Worm (Caenorhabditis elegans): ENCODE measurements around the gene lgc-12.

DNA sequence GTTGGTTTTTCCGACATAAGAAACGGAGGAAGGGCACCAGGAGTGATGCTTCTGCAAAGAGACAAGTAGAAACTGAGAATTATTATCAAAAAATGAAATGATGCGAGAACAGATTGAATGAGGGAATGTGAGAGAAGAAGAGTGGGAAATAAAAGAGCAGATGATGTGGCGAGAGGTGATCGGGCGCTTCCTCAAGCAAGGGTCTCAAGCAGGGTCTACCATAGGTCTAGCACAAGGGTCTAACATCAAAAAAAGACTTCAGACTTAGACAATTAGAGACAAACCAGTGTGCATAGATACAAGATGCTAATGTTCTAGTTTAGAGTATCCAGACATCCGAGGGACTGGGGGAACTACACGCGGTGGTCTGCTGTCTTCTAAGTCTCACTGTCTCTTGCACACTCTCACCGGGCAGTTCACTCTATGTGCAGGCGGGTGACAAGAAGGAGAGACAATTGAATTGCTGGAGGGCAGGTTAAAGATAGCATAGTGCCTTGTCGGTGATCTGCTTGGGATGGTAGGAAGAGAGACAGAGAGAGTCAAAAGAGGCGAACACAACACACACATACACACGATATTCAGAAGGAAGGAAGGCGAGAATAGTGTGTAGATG is 8.2 kb downstream of the lgc-12 start, which contains the start of gene R13A5.7:
- TF ChIP-seq lir-1 (GFP tag; conservative IDR thresholded peaks at IDR 0.05) = no peak
- no peak for TF ChIP-seq F33H1.4 (GFP tag; IDR thresholded peaks at IDR 0.05)
- no peak for TF ChIP-seq D2030.7 (GFP tag; IDR thresholded peaks at IDR 0.05)
- TF ChIP-seq T26A5.8 (tag; optimal IDR thresholded peaks at IDR 0.05) = no peak
- no peak for TF ChIP-seq snpc-1.1 (tag; optimal IDR thresholded peaks at IDR 0.05; ENCODE audit: insufficient read depth)
- no peak for TF ChIP-seq dpl-1 (GFP tag; optimal IDR thresholded peaks at IDR 0.05)
- no peak for TF ChIP-seq F10E7.11 (tag; optimal IDR thresholded peaks at IDR 0.05)
- TF ChIP-seq F55B11.4 (tag; optimal IDR thresholded peaks at IDR 0.05; ENCODE audit: borderline replicate concordance, insufficient read depth) = no peak
- 0 out of 2 replicates have a peak, but pooled peaks have one; percentile 47 for TF ChIP-seq aptf-2 (GFP tag; conservative IDR thresholded peaks at IDR 0.05)
- peak; percentile 10 for TF ChIP-seq unc-62 (GFP tag; optimal IDR thresholded peaks at IDR 0.05)
- TF ChIP-seq ztf-28 (GFP tag; IDR thresholded peaks at IDR 0.05) = no peak
- no peak for TF ChIP-seq Y67H2A.10 (GFP tag; conservative IDR thresholded peaks at IDR 0.05)
